Fruit fly (Drosophila melanogaster) whole organism, embryonic: ENCODE measurements around the gene POLDIP2.
A peak's percentile ranks its signal among the peaks of the same experiment; 100 is the strongest.

ENCODE experiments used
- Atf3 ChIP-seq: fragments of 200-800 bp; sonication (Bioruptor generic); optimal IDR thresholded peaks from 3 replicates; lab custom pipeline; 2016; ENCODE audit warnings: missing biosample characterization, missing genetic modification characterization
- Atf6 ChIP-seq: fragments of 200-800 bp; sonication (Bioruptor generic); IDR thresholded peaks from 2 replicates; pipeline ENCODE4 v1.3.6; 2022; ENCODE audit warnings: missing biosample characterization, missing genetic modification characterization
- Awh ChIP-seq: fragments of 200-800 bp; sonication (Bioruptor generic); IDR thresholded peaks from 2 replicates; pipeline ENCODE4, ENCODE4 v1.3.6; 2022; ENCODE audit warnings: missing biosample characterization, missing genetic modification characterization
- CG1024 ChIP-seq: fragments of 200-800 bp; sonication (Bioruptor generic); IDR thresholded peaks from 2 replicates; pipeline ENCODE4 v1.3.6; 2022; ENCODE audit warnings: missing biosample characterization, missing genetic modification characterization
- CG10654 ChIP-seq: fragments of 200-800 bp; sonication (Bioruptor generic); optimal IDR thresholded peaks from 2 replicates; lab custom pipeline; 2016; ENCODE audit warnings: missing biosample characterization, missing genetic modification characterization
- CG11456 ChIP-seq: fragments of 200-800 bp; sonication (Bioruptor generic); IDR thresholded peaks from 3 replicates; pipeline ENCODE4 v1.3.6; 2022; ENCODE audit warnings: missing biosample characterization, missing genetic modification characterization
- CG12155 ChIP-seq: fragments of 200-800 bp; sonication (Bioruptor generic); optimal IDR thresholded peaks from 3 replicates; lab custom pipeline; 2016; ENCODE audit warnings: missing biosample characterization, missing genetic modification characterization
- CG12744 ChIP-seq: fragments of 200-800 bp; sonication (Bioruptor generic); optimal IDR thresholded peaks from 2 replicates; lab custom pipeline; 2016; ENCODE audit warnings: missing biosample characterization, missing genetic modification characterization
- CG13624 ChIP-seq: fragments of 200-800 bp; sonication (Bioruptor generic); optimal IDR thresholded peaks from 2 replicates; lab custom pipeline; 2016; ENCODE audit warnings: missing biosample characterization, missing genetic modification characterization
- CG14014 ChIP-seq: fragments of 200-800 bp; sonication (Bioruptor generic); IDR thresholded peaks from 2 replicates; pipeline ENCODE4 v1.3.6; 2022; ENCODE audit warnings: missing biosample characterization, missing genetic modification characterization
- CG14441 ChIP-seq: fragments of 200-800 bp; sonication (Bioruptor generic); IDR thresholded peaks from 2 replicates; pipeline ENCODE4 v1.3.6; 2022; ENCODE audit warnings: missing biosample characterization, missing genetic modification characterization
- CG15514 ChIP-seq: fragments of 200-800 bp; sonication (Bioruptor generic); optimal IDR thresholded peaks from 3 replicates; lab custom pipeline; 2017; ENCODE audit warnings: missing biosample characterization, missing genetic modification characterization, mild to moderate bottlenecking, moderate library complexity, missing genetic modification reagents
- CG18619 ChIP-seq: fragments of 200-800 bp; sonication (Bioruptor generic); optimal IDR thresholded peaks from 3 replicates; lab custom pipeline; 2017; ENCODE audit warnings: missing biosample characterization, mild to moderate bottlenecking, missing genetic modification characterization
- CG2712 ChIP-seq: fragments of 200-800 bp; optimal IDR thresholded peaks from 3 replicates; lab custom pipeline; 2019; ENCODE audit warnings: missing biosample characterization, mild to moderate bottlenecking, missing genetic modification characterization, moderate library complexity
- CG42726 ChIP-seq: fragments of 200-800 bp; sonication (Bioruptor generic); IDR thresholded peaks from 2 replicates; pipeline ENCODE4 v1.3.6; 2022; ENCODE audit warnings: missing biosample characterization, missing genetic modification characterization; ENCODE audit not compliant: partially characterized antibody
- CG4282 ChIP-seq: fragments of 200-800 bp; sonication (Bioruptor generic); optimal IDR thresholded peaks from 2 replicates; lab custom pipeline; 2016; ENCODE audit warnings: missing biosample characterization, missing genetic modification characterization
- CG4328 ChIP-seq: fragments of 200-800 bp; sonication (Bioruptor generic); optimal IDR thresholded peaks from 3 replicates; lab custom pipeline; 2017; ENCODE audit warnings: missing biosample characterization, missing genetic modification reagents, missing genetic modification characterization
- CG4617 ChIP-seq: fragments of 200-800 bp; sonication (Bioruptor generic); optimal IDR thresholded peaks from 3 replicates; lab custom pipeline; 2016; ENCODE audit warnings: missing biosample characterization, missing genetic modification characterization, borderline replicate concordance
- CG6813 ChIP-seq: fragments of 200-800 bp; sonication (Bioruptor generic); optimal IDR thresholded peaks from 2 replicates; lab custom pipeline; 2017; ENCODE audit warnings: missing biosample characterization, missing genetic modification characterization, mild to moderate bottlenecking, moderate library complexity, missing genetic modification reagents
- CG7372 ChIP-seq: fragments of 200-800 bp; sonication (Bioruptor generic); IDR thresholded peaks from 2 replicates; pipeline ENCODE4 v1.3.6; 2022; ENCODE audit warnings: missing biosample characterization, missing genetic modification characterization
- CG7745 ChIP-seq: fragments of 200-800 bp; sonication (Bioruptor generic); optimal IDR thresholded peaks from 2 replicates; lab custom pipeline; 2018; ENCODE audit warnings: missing biosample characterization, mild to moderate bottlenecking, missing genetic modification characterization, moderate library complexity
- CG7963 ChIP-seq: fragments of 200-800 bp; sonication (Bioruptor generic); IDR thresholded peaks from 3 replicates; pipeline ENCODE4 v1.3.6; 2022; ENCODE audit warnings: missing biosample characterization, missing genetic modification characterization; ENCODE audit not compliant: partially characterized antibody
- CG8924 ChIP-seq: fragments of 200-800 bp; optimal IDR thresholded peaks from 3 replicates; lab custom pipeline; 2019; ENCODE audit warnings: missing biosample characterization, mild to moderate bottlenecking, missing genetic modification characterization, moderate library complexity
- D19B ChIP-seq: fragments of 200-800 bp; sonication (Bioruptor generic); optimal IDR thresholded peaks from 2 replicates; lab custom pipeline; 2017; ENCODE audit warnings: missing biosample characterization, mild to moderate bottlenecking, missing genetic modification characterization
- Dek ChIP-seq: fragments of 200-800 bp; sonication (Bioruptor generic); optimal IDR thresholded peaks from 3 replicates; lab custom pipeline; 2019; ENCODE audit warnings: missing biosample characterization, mild to moderate bottlenecking, missing genetic modification characterization, moderate library complexity
- Dll ChIP-seq: fragments of 200-800 bp; sonication (Bioruptor generic); IDR thresholded peaks from 4 replicates; pipeline ENCODE4 v1.3.6; 2022; ENCODE audit warnings: missing biosample characterization, missing genetic modification characterization; ENCODE audit not compliant: partially characterized antibody
- Gsc ChIP-seq: fragments of 200-800 bp; sonication (Bioruptor generic); IDR thresholded peaks from 2 replicates; pipeline ENCODE4 v1.3.6; 2022; ENCODE audit warnings: missing biosample characterization, missing genetic modification characterization
- Hmr ChIP-seq: fragments of 200-800 bp; sonication (Bioruptor generic); optimal IDR thresholded peaks from 3 replicates; lab custom pipeline; 2017; ENCODE audit warnings: mild to moderate bottlenecking, missing biosample characterization, missing genetic modification reagents, missing genetic modification characterization
- Lhr ChIP-seq: fragments of 200-800 bp; sonication (Bioruptor generic); optimal IDR thresholded peaks from 3 replicates; lab custom pipeline; 2017; ENCODE audit warnings: mild to moderate bottlenecking, missing biosample characterization, missing genetic modification reagents, missing genetic modification characterization
- Lpt ChIP-seq: fragments of >200 bp; optimal IDR thresholded peaks from 2 replicates; lab custom pipeline; 2018; ENCODE audit warnings: missing biosample characterization, missing genetic modification characterization
- NC2β ChIP-seq: fragments of 200-800 bp; sonication (Bioruptor generic); optimal IDR thresholded peaks from 2 replicates; lab custom pipeline; 2016; ENCODE audit warnings: missing biosample characterization, missing genetic modification characterization
- Trl ChIP-seq, 3 experiments: fragments of >200 bp in 2 of 3; fragments of 200-800 bp in 1 of 3; sonication (Bioruptor generic) in 1 of 3; optimal IDR thresholded peaks; 2 replicates in 1 of 3; 3 replicates in 2 of 3; lab custom pipeline; 2016 to 2017; ENCODE audit warnings: missing biosample characterization in 1 of 3, missing genetic modification characterization in 1 of 3
- YL-1 ChIP-seq: fragments of 200-800 bp; sonication (Bioruptor generic); optimal IDR thresholded peaks from 3 replicates; lab custom pipeline; 2017; ENCODE audit warnings: missing biosample characterization, mild to moderate bottlenecking, missing genetic modification characterization
- ab ChIP-seq: fragments of 200-800 bp; sonication (Bioruptor generic); optimal IDR thresholded peaks from 2 replicates; lab custom pipeline; 2016; ENCODE audit warnings: missing biosample characterization, missing genetic modification characterization
- corto ChIP-seq: fragments of 200-800 bp; sonication (Bioruptor generic); optimal IDR thresholded peaks from 2 replicates; lab custom pipeline; 2016; ENCODE audit warnings: missing biosample characterization, mild to moderate bottlenecking, missing genetic modification characterization, moderate library complexity
- dati ChIP-seq: fragments of 200-800 bp; sonication (Bioruptor generic); IDR thresholded peaks from 2 replicates; pipeline ENCODE4 v1.3.6; 2022; ENCODE audit warnings: missing biosample characterization, missing genetic modification characterization
- eve ChIP-seq, 2 experiments: fragments of >200 bp; optimal IDR thresholded peaks; 2 replicates each; lab custom pipeline; 2017; ENCODE audit warnings: missing biosample characterization in 2 of 2, missing genetic modification characterization in 2 of 2
- fd102C ChIP-seq: fragments of 200-800 bp; sonication (Bioruptor generic); optimal IDR thresholded peaks from 2 replicates; lab custom pipeline; 2018; ENCODE audit warnings: missing biosample characterization, mild to moderate bottlenecking, missing genetic modification characterization, moderate library complexity
- gsb-n ChIP-seq: fragments of 200-800 bp; sonication (Bioruptor generic); optimal IDR thresholded peaks from 3 replicates; lab custom pipeline; 2018; ENCODE audit warnings: missing biosample characterization, mild to moderate bottlenecking, missing genetic modification characterization
- ind ChIP-seq: fragments of 200-800 bp; sonication (Bioruptor generic); optimal IDR thresholded peaks from 3 replicates; lab custom pipeline; 2016; ENCODE audit warnings: missing biosample characterization, missing genetic modification characterization
- kni ChIP-seq: fragments of 200-800 bp; sonication (Bioruptor generic); optimal IDR thresholded peaks from 3 replicates; lab custom pipeline; 2017; ENCODE audit warnings: mild to moderate bottlenecking, missing biosample characterization, missing genetic modification reagents, missing genetic modification characterization
- lov ChIP-seq, 2 experiments: fragments of 200-800 bp in 1 of 2; fragments of >200 bp in 1 of 2; sonication (Bioruptor generic) in 1 of 2; IDR thresholded peaks in 1 of 2; optimal IDR thresholded peaks in 1 of 2; 2 replicates in 1 of 2; 3 replicates in 1 of 2; pipeline versions ENCODE4 v1.3.6 to Lab custom; 2017 to 2022; ENCODE audit warnings: missing biosample characterization in 1 of 2, missing genetic modification characterization in 1 of 2
- nerfin-2 ChIP-seq: fragments of 200-800 bp; sonication (Bioruptor generic); IDR thresholded peaks from 2 replicates; pipeline ENCODE4 v1.3.6; 2022; ENCODE audit warnings: missing biosample characterization, missing genetic modification characterization; ENCODE audit not compliant: partially characterized antibody
- prd ChIP-seq, 3 experiments: fragments of >200 bp in 2 of 3; fragments of 200-800 bp in 1 of 3; sonication (Bioruptor generic) in 1 of 3; optimal IDR thresholded peaks in 2 of 3; IDR thresholded peaks in 1 of 3; 2 replicates in 2 of 3; 3 replicates in 1 of 3; pipeline versions ENCODE4 v1.3.6 to Lab custom; 2017 to 2022; ENCODE audit warnings: missing biosample characterization in 1 of 3, missing genetic modification characterization in 1 of 3
- row ChIP-seq: fragments of 200-800 bp; sonication (Bioruptor generic); IDR thresholded peaks from 3 replicates; pipeline ENCODE4 v1.3.6; 2022; ENCODE audit warnings: missing biosample characterization, missing genetic modification characterization
- sob ChIP-seq: fragments of 200-800 bp; sonication (Bioruptor generic); IDR thresholded peaks from 2 replicates; pipeline ENCODE4 v1.3.6; 2022; ENCODE audit warnings: missing biosample characterization, missing genetic modification characterization
- ssp ChIP-seq: fragments of 200-800 bp; sonication (Bioruptor generic); IDR thresholded peaks from 2 replicates; pipeline ENCODE4 v1.3.6; 2022; ENCODE audit warnings: missing biosample characterization, missing genetic modification characterization
- tgo ChIP-seq: fragments of 200-800 bp; sonication (Bioruptor generic); IDR thresholded peaks from 3 replicates; pipeline ENCODE4 v1.3.6; 2022; ENCODE audit warnings: missing biosample characterization, missing genetic modification characterization

POLDIP2 gene

dm6 chr3R:5466875-5467274 lies 703 bp upstream of the POLDIP2 start, which contains the start of gene RpL35A (continued):
- no peak for TF ChIP-seq Dll (GFP tag; lab: Robert Waterston, UW)
- no peak; the same call in 1 of the 2 replicates for TF ChIP-seq dati (GFP tag; lab: Robert Waterston, UW)
- TF ChIP-seq CG14014 (GFP tag; lab: Robert Waterston, UW), result peak; percentile 67; the same call in 1 of the 2 replicates
- peak; percentile 77; the same call in 2 of the 3 replicates for TF ChIP-seq CG11456 (GFP tag; lab: Robert Waterston, UW)
- TF ChIP-seq gsb-n (tag; lab: Kevin White, UChicago), result peak; percentile 59
- TF ChIP-seq CG8924 (tag; lab: Kevin White, UChicago), result peak; percentile 67
- peak; percentile 42 for TF ChIP-seq Dek (tag; lab: Kevin White, UChicago)
- peak; percentile 34 for TF ChIP-seq D19B (GFP tag; lab: Kevin White, UChicago)
- TF ChIP-seq CG6813 (GFP tag; lab: Kevin White, UChicago), result peak; percentile 84
- TF ChIP-seq Lpt, result no peak
- TF ChIP-seq CG7745 (tag; lab: Kevin White, UChicago), result no peak
- TF ChIP-seq sob, result peak; percentile 69
- TF ChIP-seq CG7372, result no peak
- TF ChIP-seq CG14441 (GFP tag; lab: Robert Waterston, UW), result 0 out of 2 replicates have a peak, but pooled peaks have one; percentile 25
- TF ChIP-seq CG4282 (GFP tag; lab: Kevin White, UChicago), result no peak
- no peak for TF ChIP-seq CG42726 (GFP tag; lab: Robert Waterston, UW)
- TF ChIP-seq CG10654, result peak; percentile 48
- no peak for TF ChIP-seq Trl (optimal IDR thresholded peaks at IDR 0.05; lab: Kevin White, UChicago)
- peak; percentile 70 for TF ChIP-seq Trl (GFP tag; optimal IDR thresholded peaks at IDR 0.05; lab: Kevin White, UChicago)
- TF ChIP-seq ind, result no peak
- TF ChIP-seq corto, result no peak
- TF ChIP-seq CG2712 (tag; lab: Kevin White, UChicago), result peak; percentile 59
- peak; percentile 56; the same call in 1 of the 2 replicates for TF ChIP-seq CG1024 (GFP tag; lab: Robert Waterston, UW)
- TF ChIP-seq CG12744 (GFP tag; lab: Kevin White, UChicago), result peak; percentile 16
- TF ChIP-seq YL-1 (GFP tag; lab: Kevin White, UChicago), result peak; percentile 94
- no peak for TF ChIP-seq lov (optimal IDR thresholded peaks at IDR 0.05; lab: Kevin White, UChicago)
- peak; percentile 84 for TF ChIP-seq lov (GFP tag; IDR thresholded peaks at IDR 0.05; lab: Robert Waterston, UW)
- peak; percentile 62 for TF ChIP-seq Lhr (GFP tag; lab: Kevin White, UChicago)
- peak; percentile 85 for TF ChIP-seq CG15514 (GFP tag; lab: Kevin White, UChicago)
- TF ChIP-seq CG12155 (GFP tag; lab: Kevin White, UChicago), result no peak
- no peak for TF ChIP-seq nerfin-2
- TF ChIP-seq fd102C (GFP tag; lab: Kevin White, UChicago), result peak; percentile 43
- TF ChIP-seq Atf6 (GFP tag; lab: Robert Waterston, UW), result peak; percentile 70
- peak; percentile 82 for TF ChIP-seq CG18619 (GFP tag; lab: Kevin White, UChicago)
- peak; percentile 10 for TF ChIP-seq Atf3 (GFP tag; lab: Kevin White, UChicago)
- no peak; the same call in 2 of the 3 replicates for TF ChIP-seq tgo
- TF ChIP-seq eve (GFP tag; optimal IDR thresholded peaks at IDR 0.05; lab: Kevin White, UChicago), result no peak
- TF ChIP-seq ssp (GFP tag; lab: Robert Waterston, UW), result no peak
- 0 out of 3 replicates have a peak, but pooled peaks have one; percentile 40 for TF ChIP-seq row (GFP tag; lab: Robert Waterston, UW)
- peak; percentile 74 for TF ChIP-seq kni (GFP tag; lab: Kevin White, UChicago)
- peak; percentile 83 for TF ChIP-seq CG4328 (GFP tag; lab: Kevin White, UChicago)
- peak; percentile 21 for TF ChIP-seq CG4617 (GFP tag; lab: Kevin White, UChicago)
- TF ChIP-seq CG13624 (GFP tag; lab: Kevin White, UChicago), result peak; percentile 61
- TF ChIP-seq Hmr (GFP tag; lab: Kevin White, UChicago), result peak; percentile 90
- TF ChIP-seq NC2β (GFP tag; lab: Kevin White, UChicago), result peak; percentile 93
- TF ChIP-seq ab (GFP tag; lab: Kevin White, UChicago), result no peak
- no peak for TF ChIP-seq CG7963
- TF ChIP-seq prd (optimal IDR thresholded peaks at IDR 0.05; lab: Kevin White, UChicago), result no peak
- TF ChIP-seq prd (GFP tag; IDR thresholded peaks at IDR 0.05; lab: Robert Waterston, UW), result peak; percentile 28; the same call in 1 of the 3 replicates
- no peak for TF ChIP-seq Gsc
- peak; percentile 55; the same call in 1 of the 2 replicates for TF ChIP-seq Awh (GFP tag; lab: Robert Waterston, UW)
